Fruit fly (Drosophila melanogaster): ENCODE data around the gene CG15021.

CG15021 gene

dm6 chr3L:4401241-4401640, 35.3 kb upstream of the CG15021 start:
- TF ChIP-seq Mio (GFP tag; optimal IDR thresholded peaks at IDR 0.05) (no peak), woc (GFP tag; optimal IDR thresholded peaks at IDR 0.05) (no peak), Myc (optimal IDR thresholded peaks at IDR 0.05) (peak; percentile 26), Rel (GFP tag; optimal IDR thresholded peaks at IDR 0.05) (no peak), Rel (tag; optimal IDR thresholded peaks at IDR 0.05) (no peak)

dm6 chr3L:4403180-4403769, 33.2 kb upstream of the CG15021 start, which contains the start of gene Syx17:
Gene Syx17 (plus strand): TSS chr3L:4403487.
- no peak for TF ChIP-seq usp (GFP tag; optimal IDR thresholded peaks at IDR 0.05)
- no peak for TF ChIP-seq Mio (GFP tag; optimal IDR thresholded peaks at IDR 0.05)
- TF ChIP-seq Vsx2 (GFP tag; optimal IDR thresholded peaks at IDR 0.05; ENCODE audit: partially characterized antibody) = no peak
- no peak for TF ChIP-seq Myc (optimal IDR thresholded peaks at IDR 0.05)
- TF ChIP-seq br (GFP tag; optimal IDR thresholded peaks at IDR 0.05) = peak; percentile 25
- no peak for TF ChIP-seq dl (GFP tag; optimal IDR thresholded peaks at IDR 0.05; ENCODE audit: insufficient read depth in 1 of 2, partially characterized antibody in 2 of 2)
- peak; percentile 7 for TF ChIP-seq Jra (GFP tag; optimal IDR thresholded peaks at IDR 0.05)
- no peak for TF ChIP-seq CG32264 (GFP tag; optimal IDR thresholded peaks at IDR 0.05)
- TF ChIP-seq HLH106 (tag; optimal IDR thresholded peaks at IDR 0.05) = peak; percentile 29
- TF ChIP-seq woc (GFP tag; optimal IDR thresholded peaks at IDR 0.05) = no peak
- no peak for TF ChIP-seq Dif (GFP tag; optimal IDR thresholded peaks at IDR 0.05; ENCODE audit: partially characterized antibody)
- no peak for TF ChIP-seq N (GFP tag; optimal IDR thresholded peaks at IDR 0.05)
- peak; percentile 30 for TF ChIP-seq brk (GFP tag; optimal IDR thresholded peaks at IDR 0.05)
- peak; percentile 43 for TF ChIP-seq h (GFP tag; optimal IDR thresholded peaks at IDR 0.05)
- TF ChIP-seq Sp1 (GFP tag; optimal IDR thresholded peaks at IDR 0.05) = peak; percentile 33
- peak; percentile 52 for TF ChIP-seq rgr (GFP tag; optimal IDR thresholded peaks at IDR 0.05)
- TF ChIP-seq jim (GFP tag; optimal IDR thresholded peaks at IDR 0.05) = no peak
- TF ChIP-seq Abd-B (GFP tag; optimal IDR thresholded peaks at IDR 0.05) = no peak
- TF ChIP-seq lola (GFP tag; optimal IDR thresholded peaks at IDR 0.05) = no peak
- peak; percentile 58 for TF ChIP-seq Hr83 (GFP tag; optimal IDR thresholded peaks at IDR 0.05; ENCODE audit: poor library complexity, severe bottlenecking)
- TF ChIP-seq Rel (GFP tag; optimal IDR thresholded peaks at IDR 0.05) = no peak
- peak; percentile 98 for TF ChIP-seq Rel (tag; optimal IDR thresholded peaks at IDR 0.05)
- TF ChIP-seq Hr78 (GFP tag; optimal IDR thresholded peaks at IDR 0.05) = peak; percentile 86
- TF ChIP-seq Dfd (GFP tag; optimal IDR thresholded peaks at IDR 0.05) = no peak
- no peak for TF ChIP-seq OdsH (GFP tag; optimal IDR thresholded peaks at IDR 0.05)
- TF ChIP-seq tai (GFP tag; optimal IDR thresholded peaks at IDR 0.05) = peak; percentile 57
- TF ChIP-seq sage (GFP tag; optimal IDR thresholded peaks at IDR 0.05) = peak; percentile 33
- TF ChIP-seq Hnf4 (GFP tag; optimal IDR thresholded peaks at IDR 0.05) = peak; percentile 71
- peak; percentile 47 for TF ChIP-seq fru (GFP tag; optimal IDR thresholded peaks at IDR 0.05)
- TF ChIP-seq dsf (GFP tag; optimal IDR thresholded peaks at IDR 0.05; ENCODE audit: borderline replicate concordance) = no peak
- peak; percentile 4 for TF ChIP-seq dmrt93B (GFP tag; optimal IDR thresholded peaks at IDR 0.05)
- TF ChIP-seq sv (GFP tag; optimal IDR thresholded peaks at IDR 0.05) = peak; percentile 17
- TF ChIP-seq foxo (GFP tag; optimal IDR thresholded peaks at IDR 0.05) = peak in 1 of 2 experiments; percentile 53
- peak; percentile 40 for TF ChIP-seq ey (GFP tag; optimal IDR thresholded peaks at IDR 0.05)
- no peak for TF ChIP-seq CrebA (GFP tag; optimal IDR thresholded peaks at IDR 0.05; ENCODE audit: borderline replicate concordance)
- peak; percentile 21 for TF ChIP-seq psq (GFP tag; optimal IDR thresholded peaks at IDR 0.05)
- no peak for TF ChIP-seq pan (optimal IDR thresholded peaks at IDR 0.05)
- no peak for TF ChIP-seq GATAd (GFP tag; optimal IDR thresholded peaks at IDR 0.05)
- TF ChIP-seq CG9705 (GFP tag; optimal IDR thresholded peaks at IDR 0.05) = peak; percentile 34

dm6 chr3L:4405922-4406321, 30.6 kb upstream of the CG15021 start, which contains the start of gene CG15019:
Gene CG15019 (minus strand): TSS chr3L:4406059.
- TF ChIP-seq Rel (GFP tag; optimal IDR thresholded peaks at IDR 0.05) = no peak
- peak; percentile 1 for TF ChIP-seq Rel (tag; optimal IDR thresholded peaks at IDR 0.05)
- TF ChIP-seq Mio (GFP tag; optimal IDR thresholded peaks at IDR 0.05) = no peak

All from whole organism, wandering third instar larva.